Fruit fly (Drosophila melanogaster) whole organism, embryonic: ENCODE measurements around the gene CG9961.

Experiments used
- B-H1 ChIP-seq: fragments of 200-800 bp; sonication (Bioruptor generic); IDR thresholded peaks from 3 replicates; pipeline ENCODE4 v1.3.6; 2022; ENCODE audit warnings: missing biosample characterization, missing genetic modification characterization
- BtbVII ChIP-seq: fragments of 200-800 bp; sonication (Bioruptor generic); optimal IDR thresholded peaks from 3 replicates; lab custom pipeline; 2017; ENCODE audit warnings: missing biosample characterization, mild to moderate bottlenecking, missing genetic modification characterization
- C15 ChIP-seq: fragments of 200-800 bp; sonication (Bioruptor generic); IDR thresholded peaks from 3 replicates; pipeline ENCODE4 v1.3.6; 2022; ENCODE audit warnings: missing biosample characterization, missing genetic modification characterization
- CG10209 ChIP-seq: fragments of 200-800 bp; sonication (Bioruptor generic); optimal IDR thresholded peaks from 3 replicates; lab custom pipeline; 2017; ENCODE audit warnings: missing biosample characterization, mild to moderate bottlenecking, missing genetic modification characterization, missing genetic modification reagents
- CG10979 ChIP-seq: fragments of 200-800 bp; sonication (Bioruptor generic); optimal IDR thresholded peaks from 2 replicates; lab custom pipeline; 2018; ENCODE audit warnings: missing biosample characterization, mild to moderate bottlenecking, missing genetic modification characterization, moderate library complexity
- CG11560 ChIP-seq: fragments of 200-800 bp; sonication (Bioruptor generic); IDR thresholded peaks from 3 replicates; pipeline ENCODE4 v1.3.6; 2022; ENCODE audit warnings: missing biosample characterization, missing genetic modification characterization
- CG12104 ChIP-seq: fragments of 200-800 bp; sonication (Bioruptor generic); optimal IDR thresholded peaks from 3 replicates; lab custom pipeline; 2016; ENCODE audit warnings: missing biosample characterization, missing genetic modification characterization
- CG13123 ChIP-seq: fragments of 200-800 bp; sonication (Bioruptor generic); optimal IDR thresholded peaks from 2 replicates; lab custom pipeline; 2016; ENCODE audit warnings: missing biosample characterization, missing genetic modification characterization
- CG15514 ChIP-seq: fragments of 200-800 bp; sonication (Bioruptor generic); optimal IDR thresholded peaks from 3 replicates; lab custom pipeline; 2017; ENCODE audit warnings: missing biosample characterization, missing genetic modification characterization, mild to moderate bottlenecking, moderate library complexity, missing genetic modification reagents
- CG15601 ChIP-seq: fragments of 200-800 bp; sonication (Bioruptor generic); optimal IDR thresholded peaks from 3 replicates; lab custom pipeline; 2019; ENCODE audit warnings: missing biosample characterization, mild to moderate bottlenecking, missing genetic modification characterization, moderate library complexity
- CG16815 ChIP-seq: fragments of 200-800 bp; sonication (Bioruptor generic); optimal IDR thresholded peaks from 3 replicates; lab custom pipeline; 2017; ENCODE audit warnings: missing biosample characterization, mild to moderate bottlenecking, missing genetic modification characterization
- CG1792 ChIP-seq: fragments of 200-800 bp; sonication (Bioruptor generic); optimal IDR thresholded peaks from 2 replicates; lab custom pipeline; 2016; ENCODE audit warnings: missing biosample characterization, missing genetic modification characterization
- CG2712 ChIP-seq: fragments of 200-800 bp; optimal IDR thresholded peaks from 3 replicates; lab custom pipeline; 2019; ENCODE audit warnings: missing biosample characterization, mild to moderate bottlenecking, missing genetic modification characterization, moderate library complexity
- CG31388 ChIP-seq: fragments of 200-800 bp; sonication (Bioruptor generic); optimal IDR thresholded peaks from 2 replicates; lab custom pipeline; 2016; ENCODE audit warnings: missing biosample characterization, missing genetic modification characterization
- CG3726 ChIP-seq: fragments of 200-800 bp; sonication (Bioruptor generic); IDR thresholded peaks from 3 replicates; pipeline ENCODE4, ENCODE4 v1.3.6; 2022; ENCODE audit warnings: missing biosample characterization, missing genetic modification characterization
- CG4282 ChIP-seq: fragments of 200-800 bp; sonication (Bioruptor generic); optimal IDR thresholded peaks from 2 replicates; lab custom pipeline; 2016; ENCODE audit warnings: missing biosample characterization, missing genetic modification characterization
- CG4820 ChIP-seq: fragments of 200-800 bp; sonication (Bioruptor generic); optimal IDR thresholded peaks from 3 replicates; lab custom pipeline; 2016; ENCODE audit warnings: missing biosample characterization, missing genetic modification characterization
- CG6254 ChIP-seq: fragments of 200-800 bp; sonication (Bioruptor generic); optimal IDR thresholded peaks from 3 replicates; lab custom pipeline; 2017; ENCODE audit warnings: mild to moderate bottlenecking, missing biosample characterization, missing genetic modification reagents, missing genetic modification characterization
- CG7839 ChIP-seq: fragments of 200-800 bp; sonication (Bioruptor generic); optimal IDR thresholded peaks from 3 replicates; lab custom pipeline; 2018; ENCODE audit warnings: missing biosample characterization, mild to moderate bottlenecking, missing genetic modification characterization, moderate library complexity
- CG8359 ChIP-seq: fragments of 200-800 bp; sonication (Bioruptor generic); optimal IDR thresholded peaks from 2 replicates; lab custom pipeline; 2017; ENCODE audit warnings: missing biosample characterization, mild to moderate bottlenecking, missing genetic modification characterization, borderline replicate concordance
- CG8478 ChIP-seq: fragments of >200 bp; optimal IDR thresholded peaks from 2 replicates; lab custom pipeline; 2018
- CkIIα-i1 ChIP-seq: fragments of 200-800 bp; sonication (Bioruptor generic); IDR thresholded peaks from 2 replicates; pipeline ENCODE4 v1.3.6; 2022; ENCODE audit warnings: missing biosample characterization, missing genetic modification characterization
- D19A ChIP-seq: fragments of 200-800 bp; optimal IDR thresholded peaks from 3 replicates; lab custom pipeline; 2019; ENCODE audit warnings: missing biosample characterization, mild to moderate bottlenecking, missing genetic modification characterization, moderate library complexity
- Dll ChIP-seq: fragments of 200-800 bp; sonication (Bioruptor generic); IDR thresholded peaks from 4 replicates; pipeline ENCODE4 v1.3.6; 2022; ENCODE audit warnings: missing biosample characterization, missing genetic modification characterization; ENCODE audit not compliant: partially characterized antibody
- Drgx ChIP-seq: fragments of 200-800 bp; sonication (Bioruptor generic); IDR thresholded peaks from 2 replicates; pipeline ENCODE4 v1.3.6; 2022; ENCODE audit warnings: missing biosample characterization, missing genetic modification characterization
- E2f2 ChIP-seq: fragments of 200-800 bp; sonication (Bioruptor generic); IDR thresholded peaks from 2 replicates; pipeline ENCODE4 v1.3.6; 2022; ENCODE audit warnings: missing biosample characterization, missing genetic modification characterization
- Fer3 ChIP-seq: fragments of 200-800 bp; sonication (Bioruptor generic); optimal IDR thresholded peaks from 2 replicates; lab custom pipeline; 2018; ENCODE audit warnings: missing biosample characterization, mild to moderate bottlenecking, missing genetic modification characterization, moderate library complexity
- HLH4C ChIP-seq: fragments of 200-800 bp; sonication (Bioruptor generic); IDR thresholded peaks from 3 replicates; pipeline ENCODE4 v1.3.6; 2022; ENCODE audit warnings: missing biosample characterization, missing genetic modification characterization; ENCODE audit not compliant: partially characterized antibody
- MESR4 ChIP-seq: fragments of 200-800 bp; sonication (Bioruptor generic); optimal IDR thresholded peaks from 2 replicates; lab custom pipeline; 2018; ENCODE audit warnings: missing biosample characterization, mild to moderate bottlenecking, missing genetic modification characterization, moderate library complexity
- NC2α ChIP-seq: fragments of 200-800 bp; sonication (Bioruptor generic); optimal IDR thresholded peaks from 2 replicates; lab custom pipeline; 2016; ENCODE audit warnings: missing biosample characterization, missing genetic modification characterization
- Nf-YB ChIP-seq: fragments of 200-800 bp; sonication (Bioruptor generic); optimal IDR thresholded peaks from 3 replicates; lab custom pipeline; 2019; ENCODE audit warnings: missing biosample characterization, mild to moderate bottlenecking, missing genetic modification characterization, moderate library complexity
- Pdp1 ChIP-seq, 2 experiments: fragments of 200-800 bp; sonication (Bioruptor generic); optimal IDR thresholded peaks; 3 replicates each; lab custom pipeline; 2016; ENCODE audit warnings: missing biosample characterization in 2 of 2, missing genetic modification characterization in 2 of 2, mild to moderate bottlenecking in 1 of 2, moderate library complexity in 1 of 2
- Sox102F ChIP-seq: fragments of 200-800 bp; sonication (Bioruptor generic); optimal IDR thresholded peaks from 2 replicates; lab custom pipeline; 2018; ENCODE audit warnings: missing biosample characterization, mild to moderate bottlenecking, missing genetic modification characterization, moderate library complexity
- Ssrp ChIP-seq: fragments of 200-800 bp; sonication (Bioruptor generic); optimal IDR thresholded peaks from 2 replicates; lab custom pipeline; 2018; ENCODE audit warnings: missing biosample characterization, mild to moderate bottlenecking, missing genetic modification characterization, moderate library complexity
- cg ChIP-seq: fragments of 200-800 bp; sonication (Bioruptor generic); optimal IDR thresholded peaks from 3 replicates; lab custom pipeline; 2019; ENCODE audit warnings: missing biosample characterization, mild to moderate bottlenecking, missing genetic modification characterization, moderate library complexity
- ci ChIP-seq: fragments of 200-800 bp; sonication (Bioruptor generic); IDR thresholded peaks from 3 replicates; pipeline ENCODE4 v1.3.6; 2022; ENCODE audit warnings: missing biosample characterization, missing genetic modification characterization
- dan ChIP-seq: fragments of 200-800 bp; sonication (Bioruptor generic); IDR thresholded peaks from 2 replicates; pipeline ENCODE4 v1.3.6; 2022; ENCODE audit warnings: missing biosample characterization, missing genetic modification characterization
- fd96Cb ChIP-seq: fragments of 200-800 bp; sonication (Bioruptor generic); optimal IDR thresholded peaks from 2 replicates; lab custom pipeline; 2018; ENCODE audit warnings: missing biosample characterization, mild to moderate bottlenecking, missing genetic modification characterization, moderate library complexity
- ftz-f1 ChIP-seq: fragments of 200-800 bp; sonication (Bioruptor generic); optimal IDR thresholded peaks from 2 replicates; lab custom pipeline; 2016; ENCODE audit warnings: missing biosample characterization, missing genetic modification characterization
- gsb-n ChIP-seq: fragments of 200-800 bp; sonication (Bioruptor generic); optimal IDR thresholded peaks from 3 replicates; lab custom pipeline; 2018; ENCODE audit warnings: missing biosample characterization, mild to moderate bottlenecking, missing genetic modification characterization
- hkb ChIP-seq, 2 experiments: fragments of 200-800 bp in 1 of 2; fragments of >200 bp in 1 of 2; sonication (Bioruptor generic) in 1 of 2; IDR thresholded peaks in 1 of 2; optimal IDR thresholded peaks in 1 of 2; 2 replicates each; pipeline versions ENCODE4 v1.3.6 to Lab custom; 2017 to 2022; ENCODE audit warnings: missing biosample characterization in 1 of 2, missing genetic modification characterization in 1 of 2
- nmo ChIP-seq: fragments of 200-800 bp; sonication (Bioruptor generic); optimal IDR thresholded peaks from 2 replicates; lab custom pipeline; 2018; ENCODE audit warnings: missing biosample characterization, mild to moderate bottlenecking, missing genetic modification characterization, moderate library complexity
- oc ChIP-seq: fragments of 200-800 bp; sonication (Bioruptor generic); optimal IDR thresholded peaks from 2 replicates; lab custom pipeline; 2018; ENCODE audit warnings: missing biosample characterization, mild to moderate bottlenecking, missing genetic modification characterization, moderate library complexity
- phol ChIP-seq: fragments of 200-800 bp; sonication (Bioruptor generic); optimal IDR thresholded peaks from 3 replicates; lab custom pipeline; 2018; ENCODE audit warnings: missing biosample characterization, mild to moderate bottlenecking, missing genetic modification characterization, moderate library complexity
- scrt ChIP-seq: fragments of 200-800 bp; sonication (Bioruptor generic); optimal IDR thresholded peaks from 2 replicates; lab custom pipeline; 2018; ENCODE audit warnings: missing biosample characterization, mild to moderate bottlenecking, missing genetic modification characterization, moderate library complexity
- stc ChIP-seq: fragments of 200-800 bp; sonication (Bioruptor generic); IDR thresholded peaks from 2 replicates; pipeline ENCODE4 v1.3.6; 2022; ENCODE audit warnings: missing biosample characterization, missing genetic modification characterization
- trem ChIP-seq: fragments of 200-800 bp; optimal IDR thresholded peaks from 3 replicates; lab custom pipeline; 2019; ENCODE audit warnings: missing biosample characterization, mild to moderate bottlenecking, missing genetic modification characterization, moderate library complexity
- unc-4 ChIP-seq: fragments of 200-800 bp; sonication (Bioruptor generic); IDR thresholded peaks from 2 replicates; pipeline ENCODE4 v1.3.6; 2022; ENCODE audit warnings: missing biosample characterization, missing genetic modification characterization; ENCODE audit not compliant: partially characterized antibody

Gene CG9961

DNA sequence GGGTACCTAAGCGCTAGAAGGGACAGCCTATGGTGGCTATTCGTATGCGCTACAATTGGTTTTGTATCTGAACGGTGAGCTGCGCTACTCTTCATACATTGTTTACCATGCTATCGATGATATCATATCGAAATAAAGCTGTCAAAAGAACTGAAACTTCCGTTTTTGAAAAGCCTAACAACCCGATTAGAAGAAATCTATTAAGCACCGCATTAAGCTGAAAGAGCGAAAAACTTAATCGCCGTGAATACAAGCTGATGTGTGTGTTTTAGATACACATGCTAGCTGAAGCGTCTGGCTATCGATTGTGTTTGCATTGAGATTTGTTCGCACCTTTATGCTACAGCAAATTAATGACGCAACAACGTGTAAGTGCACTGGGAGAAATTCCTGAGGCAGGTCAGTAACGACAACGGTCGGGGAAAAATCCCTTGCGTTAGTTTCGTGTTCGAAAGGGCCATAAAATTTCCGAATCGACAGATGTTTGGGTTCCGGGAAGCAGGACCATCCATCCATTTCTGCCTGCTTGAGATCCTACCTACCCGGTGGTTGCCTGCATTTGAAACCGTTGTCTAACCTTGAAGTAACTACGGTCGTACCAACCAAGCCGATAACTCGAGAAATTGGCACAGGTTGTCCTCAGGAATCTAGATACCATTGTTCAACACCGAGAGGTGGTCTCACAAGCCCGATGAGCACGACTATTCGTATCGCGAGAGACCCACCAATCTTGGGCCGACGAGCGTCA, 5.8 kb upstream of the CG9961 start (continued):
- TF ChIP-seq CG15514 (peak; percentile 81), trem (tag; lab: Kevin White, UChicago) (peak; percentile 40), gsb-n (tag; lab: Kevin White, UChicago) (peak; percentile 73), CG3726 (GFP tag; lab: Robert Waterston, UW) (no peak), CkIIα-i1 (no peak), CG15601 (peak; percentile 68), ci (GFP tag; lab: Robert Waterston, UW) (no peak), CG1792 (GFP tag; lab: Kevin White, UChicago) (peak; percentile 75), MESR4 (peak; percentile 12), Drgx (GFP tag; lab: Robert Waterston, UW) (no peak), phol (tag; lab: Kevin White, UChicago) (peak; percentile 83), fd96Cb (tag; lab: Kevin White, UChicago) (peak; percentile 74), dan (no peak), CG12104 (GFP tag; lab: Kevin White, UChicago) (peak; percentile 66), oc (tag; lab: Kevin White, UChicago) (peak; percentile 75), E2f2 (no peak), CG11560 (tag; lab: Robert Waterston, UW) (no peak), CG7839 (tag; lab: Kevin White, UChicago) (peak; percentile 87), CG2712 (tag; lab: Kevin White, UChicago) (peak; percentile 87), scrt (GFP tag; lab: Kevin White, UChicago) (peak; percentile 78), Nf-YB (GFP tag; lab: Kevin White, UChicago) (peak; percentile 35), Dll (no peak), CG31388 (GFP tag; lab: Kevin White, UChicago) (no peak), Fer3 (tag; lab: Kevin White, UChicago) (peak; percentile 88), HLH4C (GFP tag; lab: Robert Waterston, UW) (no peak), unc-4 (GFP tag; lab: Robert Waterston, UW) (no peak), CG8478 (lab: Kevin White, UChicago) (no peak), BtbVII (GFP tag; lab: Kevin White, UChicago) (peak; percentile 88), stc (no peak), nmo (GFP tag; lab: Kevin White, UChicago) (peak; percentile 85), CG8359 (GFP tag; lab: Kevin White, UChicago) (peak; percentile 41), NC2α (peak; percentile 19), CG6254 (GFP tag; lab: Kevin White, UChicago) (peak; percentile 20), Ssrp (tag; lab: Kevin White, UChicago) (peak; percentile 60), D19A (tag; lab: Kevin White, UChicago) (peak; percentile 93), C15 (GFP tag; lab: Robert Waterston, UW) (no peak), CG10209 (peak; percentile 81), Sox102F (GFP tag; lab: Kevin White, UChicago) (peak; percentile 52), Pdp1 (GFP tag; optimal IDR thresholded peaks at IDR 0.05; lab: Kevin White, UChicago) (peak; percentile 84 to 98), cg (GFP tag; lab: Kevin White, UChicago) (no peak), ftz-f1 (no peak), CG4820 (peak; percentile 73), CG13123 (GFP tag; lab: Kevin White, UChicago) (peak; percentile 5), B-H1 (GFP tag; lab: Robert Waterston, UW) (no peak), CG4282 (GFP tag; lab: Kevin White, UChicago) (peak; percentile 60), hkb (optimal IDR thresholded peaks at IDR 0.05; lab: Kevin White, UChicago) (no peak), hkb (GFP tag; IDR thresholded peaks at IDR 0.05; lab: Robert Waterston, UW) (no peak), CG16815 (peak; percentile 56), CG10979 (peak; percentile 81)
